Fruit fly (Drosophila melanogaster): ENCODE results near the gene Sec71.

Sec71 gene

DNA sequence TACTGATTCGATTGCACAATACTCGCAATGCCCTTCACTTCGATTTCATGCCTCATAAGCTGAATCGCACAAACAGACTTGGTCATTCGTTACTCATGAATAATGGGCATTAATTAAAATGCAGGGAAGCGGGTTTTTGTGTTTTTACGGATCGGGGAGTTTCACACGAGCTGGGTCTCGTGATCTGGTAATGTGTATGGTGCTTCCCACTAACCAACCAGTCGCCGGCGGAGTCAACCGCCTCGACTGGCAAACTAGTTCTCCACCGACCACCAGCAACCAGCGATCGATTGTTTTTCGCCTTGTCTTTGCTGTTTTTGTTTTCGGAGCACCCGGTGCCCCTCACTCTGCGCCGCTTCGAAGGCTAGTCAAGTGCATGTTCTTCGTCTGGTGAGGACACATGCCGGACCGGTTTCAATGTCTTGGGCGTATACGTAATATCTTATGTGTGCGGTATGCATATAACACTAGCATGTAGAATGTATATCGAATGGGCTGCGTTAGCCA is 11.3 kb downstream of the Sec71 start (continued):
- peak; percentile 89 for TF ChIP-seq cwo (GFP tag; optimal IDR thresholded peaks at IDR 0.05)

DNA sequence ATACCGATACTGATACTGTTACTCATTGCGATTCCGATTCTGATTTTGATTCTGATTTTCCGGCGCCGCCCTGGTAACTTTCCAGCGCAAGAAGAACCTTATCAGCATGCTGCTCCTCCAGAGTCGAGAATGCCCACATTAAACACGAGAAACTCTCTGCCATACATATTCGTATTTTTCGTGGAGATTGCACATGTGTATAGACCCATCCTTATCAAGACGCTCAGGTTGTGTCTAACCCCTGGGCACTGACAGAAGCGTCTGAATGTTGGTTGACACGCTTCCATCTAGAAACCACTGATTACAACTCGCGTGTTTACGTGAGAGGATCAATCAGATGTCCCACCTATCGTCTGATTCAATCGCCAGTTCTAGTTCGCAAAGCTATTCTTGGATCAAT is 11.8 kb downstream of the Sec71 start:
- TF ChIP-seq exex (tag; optimal IDR thresholded peaks at IDR 0.05) = peak; percentile 25
- TF ChIP-seq zfh1 (GFP tag; IDR thresholded peaks at IDR 0.05) = no peak
- peak; percentile 3 for TF ChIP-seq cwo (GFP tag; optimal IDR thresholded peaks at IDR 0.05)
- no peak for TF ChIP-seq CG15514 (GFP tag; optimal IDR thresholded peaks at IDR 0.05)
- no peak for TF ChIP-seq h (optimal IDR thresholded peaks at IDR 0.05)
- TF ChIP-seq grn (GFP tag; optimal IDR thresholded peaks at IDR 0.05) = peak; percentile 25
- TF ChIP-seq sug (tag; optimal IDR thresholded peaks at IDR 0.05) = peak; percentile 27

DNA sequence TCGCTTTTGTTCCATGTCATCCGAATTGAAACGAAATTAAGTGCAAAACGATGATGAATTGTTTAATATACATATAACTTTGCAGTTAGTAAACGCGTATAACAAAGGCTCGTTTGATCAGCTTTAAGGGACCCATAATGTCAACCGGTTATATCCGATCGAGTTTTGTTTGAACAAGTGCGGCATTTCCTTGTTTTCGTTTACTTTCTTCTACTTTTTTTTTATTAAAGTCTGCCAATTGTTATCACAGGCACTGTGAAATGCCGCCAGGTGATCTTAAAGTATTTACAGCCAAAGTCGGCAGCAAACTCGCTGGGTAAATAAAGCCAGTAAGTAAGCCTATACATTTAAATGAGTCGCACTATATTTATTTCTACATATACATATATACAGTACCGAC is 13.8 kb downstream of the Sec71 start:
- TF ChIP-seq Med (GFP tag) = peak; percentile 36
- TF ChIP-seq sens (GFP tag) = peak; percentile 60
- no peak for TF ChIP-seq ERR (GFP tag; optimal IDR thresholded peaks at IDR 0.05)

DNA sequence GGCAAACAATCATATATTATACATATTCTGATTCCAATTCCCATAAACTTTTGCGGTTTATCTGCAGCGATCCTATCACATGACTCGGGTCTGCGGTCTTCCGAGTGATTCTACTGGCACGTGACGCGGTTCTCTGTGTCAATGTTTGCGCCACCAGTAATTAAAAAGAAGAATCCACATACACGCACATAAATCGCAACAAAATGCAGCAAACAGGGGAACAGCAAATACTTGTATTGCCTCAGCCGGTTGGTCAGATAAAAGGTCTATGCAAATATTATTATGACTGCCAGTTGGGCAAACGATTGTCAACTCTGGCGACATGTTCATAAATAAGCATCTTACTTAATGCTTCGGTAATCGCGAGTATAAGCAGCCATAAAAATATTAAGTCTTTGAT is 14.6 kb downstream of the Sec71 start:
- TF ChIP-seq sens (GFP tag) = peak; percentile 62
- TF ChIP-seq cwo (GFP tag; optimal IDR thresholded peaks at IDR 0.05) = peak; percentile 2
- TF ChIP-seq CG14860 (GFP tag; IDR thresholded peaks at IDR 0.05; ENCODE audit: partially characterized antibody) = no peak
- TF ChIP-seq ap (GFP tag; IDR thresholded peaks at IDR 0.05) = no peak

DNA sequence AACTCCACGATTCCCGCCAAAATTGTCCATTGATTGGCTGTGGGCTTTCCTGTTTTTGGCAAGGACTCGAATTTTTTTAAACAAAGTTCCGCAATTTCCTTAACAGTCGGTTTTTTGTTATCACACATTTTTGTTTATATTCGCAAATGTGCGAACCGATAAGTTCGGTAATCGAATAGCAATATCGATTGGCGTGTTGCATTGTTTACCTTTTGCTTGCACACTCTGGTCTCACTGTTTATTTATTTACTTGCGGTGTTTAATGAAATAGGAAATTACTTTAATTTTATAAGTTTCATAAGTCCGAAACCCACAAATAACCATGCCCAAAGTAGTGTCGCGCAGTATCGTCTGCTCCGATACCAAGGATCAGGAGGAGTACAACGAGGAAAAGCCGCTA is 18.0 kb downstream of the Sec71 start, which contains the start of the genes Adat1 and CG16865:
Adat1 (minus strand) TSS at position 152 of the 400 bp plus-strand sequence.
CG16865 (plus strand) TSS at position 200 of the 400 bp plus-strand sequence.
- peak; percentile 23 for TF ChIP-seq CG10267 (tag; optimal IDR thresholded peaks at IDR 0.05)
- TF ChIP-seq Bgb (GFP tag; IDR thresholded peaks at IDR 0.05; ENCODE audit: partially characterized antibody) = peak; percentile 58
- peak; percentile 54; the same call in 2 of the 3 replicates for TF ChIP-seq CG16813 (GFP tag; IDR thresholded peaks at IDR 0.05; ENCODE audit: partially characterized antibody)
- TF ChIP-seq vnd (GFP tag; IDR thresholded peaks at IDR 0.05; ENCODE audit: partially characterized antibody) = 0 out of 3 replicates have a peak, but pooled peaks have one; percentile 10
- peak; percentile 62 for TF ChIP-seq unc-4 (GFP tag; IDR thresholded peaks at IDR 0.05; ENCODE audit: partially characterized antibody)
- TF ChIP-seq gfzf (GFP tag; optimal IDR thresholded peaks at IDR 0.05) = peak; percentile 76
- TF ChIP-seq CG12769 (tag; optimal IDR thresholded peaks at IDR 0.05) = no peak
- no peak for TF ChIP-seq CG17385 (GFP tag; optimal IDR thresholded peaks at IDR 0.05)
- TF ChIP-seq CG14965 (GFP tag; optimal IDR thresholded peaks at IDR 0.05; ENCODE audit: borderline replicate concordance) = no peak
- TF ChIP-seq CG31441 (GFP tag; IDR thresholded peaks at IDR 0.05) = no peak
- TF ChIP-seq CG15514 (GFP tag; optimal IDR thresholded peaks at IDR 0.05) = peak; percentile 58
- peak; percentile 36; the same call in 1 of the 2 replicates for TF ChIP-seq tna (GFP tag; IDR thresholded peaks at IDR 0.05; ENCODE audit: partially characterized antibody)
- TF ChIP-seq Dref (GFP tag; IDR thresholded peaks at IDR 0.05) = peak; percentile 80
- no peak for TF ChIP-seq Sox102F (GFP tag; optimal IDR thresholded peaks at IDR 0.05)
- TF ChIP-seq slp2 (GFP tag; optimal IDR thresholded peaks at IDR 0.05) = no peak
- TF ChIP-seq E2f2 (GFP tag; IDR thresholded peaks at IDR 0.05) = peak; percentile 41
- TF ChIP-seq ato (GFP tag; IDR thresholded peaks at IDR 0.05; ENCODE audit: partially characterized antibody) = peak; percentile 61; the same call in 1 of the 2 replicates
- no peak for TF ChIP-seq Oli (tag; optimal IDR thresholded peaks at IDR 0.05)
- TF ChIP-seq chinmo (GFP tag; IDR thresholded peaks at IDR 0.05; ENCODE audit: partially characterized antibody) = 0 out of 4 replicates have a peak, but pooled peaks have one; percentile 66
- no peak for TF ChIP-seq CG12104 (GFP tag; optimal IDR thresholded peaks at IDR 0.05)
- no peak for TF ChIP-seq Ravus (GFP tag; IDR thresholded peaks at IDR 0.05)
- TF ChIP-seq eve (GFP tag; optimal IDR thresholded peaks at IDR 0.05) = no peak
- peak; percentile 72; the same call in 1 of the 3 replicates for TF ChIP-seq CG34422 (GFP tag; IDR thresholded peaks at IDR 0.05)
- TF ChIP-seq CG11560 (tag; IDR thresholded peaks at IDR 0.05) = peak; percentile 98
- peak; percentile 21 for TF ChIP-seq Fer1 (GFP tag; optimal IDR thresholded peaks at IDR 0.05)
- peak; percentile 74 for TF ChIP-seq CG4617 (GFP tag; optimal IDR thresholded peaks at IDR 0.05; ENCODE audit: borderline replicate concordance)
- no peak for TF ChIP-seq lbe (GFP tag; optimal IDR thresholded peaks at IDR 0.05)
- TF ChIP-seq CG6272 (GFP tag; IDR thresholded peaks at IDR 0.05) = no peak
- peak; percentile 61 for TF ChIP-seq hbn (GFP tag; IDR thresholded peaks at IDR 0.05; ENCODE audit: partially characterized antibody)
- TF ChIP-seq onecut (GFP tag; IDR thresholded peaks at IDR 0.05) = peak; percentile 87
- TF ChIP-seq Opbp (GFP tag; IDR thresholded peaks at IDR 0.05; ENCODE audit: partially characterized antibody) = 0 out of 3 replicates have a peak, but pooled peaks have one; percentile 31

Data from whole organism, embryonic.